Worm (Caenorhabditis elegans) whole organism, young adult: ENCODE results near the gene old-1.
"Not testable (repeated sequence)": the region's sequence is repeated elsewhere in the genome, so short reads cannot be mapped to it uniquely, and the experiment has no call there.

Source experiments
- F37B4.10 ChIP-seq: fragments of 200-800 bp; sonication (Bioruptor generic); IDR thresholded peaks from 2 replicates; pipeline ENCODE4 v1.3.6; 2022; ENCODE audit warnings: missing genetic modification characterization, missing compliant biosample characterization
- T07F8.4 ChIP-seq: sonication (generic microtip); optimal IDR thresholded peaks from 2 replicates; lab custom pipeline; 2016; ENCODE audit warnings: mild to moderate bottlenecking, missing genetic modification characterization, moderate library complexity, missing compliant biosample characterization
- aptf-3 ChIP-seq: fragments of 200-800 bp; sonication (Bioruptor generic); IDR thresholded peaks from 2 replicates; pipeline ENCODE4 v1.3.6; 2022; ENCODE audit warnings: missing genetic modification characterization, missing compliant biosample characterization
- attf-6 ChIP-seq: fragments of 200-800 bp; sonication (Bioruptor generic); IDR thresholded peaks from 2 replicates; pipeline ENCODE4 v1.3.6; 2022; ENCODE audit warnings: missing genetic modification reagents, missing genetic modification characterization, missing compliant biosample characterization
- dox-1 ChIP-seq: fragments of 200-800 bp; sonication (Bioruptor generic); IDR thresholded peaks from 2 replicates; pipeline ENCODE4 v1.3.6; 2022; ENCODE audit warnings: missing genetic modification reagents, missing genetic modification characterization, missing compliant biosample characterization
- let-607 ChIP-seq, 2 experiments: fragments of 200-800 bp in 1 of 2; sonication (Bioruptor generic) in 1 of 2; sonication (generic microtip) in 1 of 2; optimal IDR thresholded peaks; 2 replicates each; lab custom pipeline; 2016 to 2018; ENCODE audit warnings: mild to moderate bottlenecking in 2 of 2, missing compliant biosample characterization in 2 of 2, missing genetic modification characterization in 2 of 2, moderate library complexity in 2 of 2, missing genotype in 1 of 2
- lin-40 ChIP-seq: sonication (generic microtip); optimal IDR thresholded peaks from 2 replicates; lab custom pipeline; 2016; ENCODE audit warnings: missing genetic modification characterization, mild to moderate bottlenecking, missing compliant biosample characterization, missing genotype, missing genetic modification reagents
- unc-62 ChIP-seq: fragments of 150-350 bp; optimal IDR thresholded peaks from 2 replicates; lab custom pipeline; 2014; ENCODE audit warnings: missing biosample characterization, missing genetic modification reagents, missing genetic modification characterization
- ztf-22 ChIP-seq: fragments of 200-800 bp; sonication (Bioruptor generic); optimal IDR thresholded peaks from 2 replicates; lab custom pipeline; 2018; ENCODE audit warnings: mild to moderate bottlenecking, missing genetic modification characterization, moderate library complexity, missing compliant biosample characterization

DNA sequence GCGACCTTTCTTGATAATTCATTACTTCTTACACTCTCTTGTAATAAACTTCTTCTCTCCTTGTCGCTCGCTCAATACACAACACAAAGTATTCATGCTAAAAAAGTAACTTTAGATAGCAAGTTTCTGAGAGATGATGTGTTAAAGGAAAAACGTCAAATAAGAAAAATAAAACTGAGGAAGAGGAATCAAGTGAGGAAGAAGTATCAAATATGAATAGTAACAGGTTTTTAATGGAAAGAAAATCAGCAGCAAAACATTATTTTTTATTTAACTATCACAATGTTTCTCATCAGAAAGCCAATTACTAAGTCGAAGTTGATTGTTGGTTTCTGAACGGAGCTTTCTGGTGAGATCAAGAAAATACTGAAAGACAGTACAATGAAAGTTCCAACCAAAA, 2.2 kb downstream of the old-1 start, which contains the start of gene chil-1:
- TF ChIP-seq let-607 (tag; optimal IDR thresholded peaks at IDR 0.05; lab: Kevin White, UChicago); unc-62 (GFP tag; lab: Kevin White, UChicago); T07F8.4 (tag; lab: Kevin White, UChicago); dox-1 (GFP tag; lab: Robert Waterston, UW); ztf-22 (GFP tag; lab: Kevin White, UChicago); attf-6 (GFP tag; lab: Robert Waterston, UW); lin-40 (tag; lab: Kevin White, UChicago); F37B4.10 (GFP tag; lab: Robert Waterston, UW); aptf-3 (GFP tag; lab: Robert Waterston, UW): not testable (repeated sequence)
